Worm (Caenorhabditis elegans): ENCODE results near the gene K08B5.2.

ce11 chrX:16530455-16530854, 23.2 kb downstream of the K08B5.2 start:
- no peak for TF ChIP-seq mep-1 (tag; optimal IDR thresholded peaks at IDR 0.05)
- TF ChIP-seq mdt-29 (GFP tag; IDR thresholded peaks at IDR 0.05): no peak
- no peak for TF ChIP-seq nhr-11 (tag; optimal IDR thresholded peaks at IDR 0.05)
- TF ChIP-seq mdl-1 (tag; optimal IDR thresholded peaks at IDR 0.05): no peak
- no peak for TF ChIP-seq unc-62 (GFP tag; optimal IDR thresholded peaks at IDR 0.05 in 1 of 2)
- no peak for TF ChIP-seq unc-62 (tag; optimal IDR thresholded peaks at IDR 0.05)
- no peak for TF ChIP-seq ces-1 (GFP tag; optimal IDR thresholded peaks at IDR 0.05)

All from whole organism, L4 larva.